Fruit fly (Drosophila melanogaster) whole organism, pupa: ENCODE measurements around the gene tsh.

Experiments used
- CG10348 ChIP-seq: fragments of 200-800 bp; sonication (Bioruptor generic); IDR thresholded peaks from 2 replicates; pipeline ENCODE4 v1.3.6; 2022; ENCODE audit warnings: missing biosample characterization, missing genetic modification characterization
- CG15710 ChIP-seq: fragments of 200-800 bp; sonication (Bioruptor generic); optimal IDR thresholded peaks from 2 replicates; lab custom pipeline; 2018; ENCODE audit warnings: missing biosample characterization, mild to moderate bottlenecking, missing genetic modification characterization, moderate library complexity
- CG32121 ChIP-seq: fragments of 200-800 bp; sonication (Bioruptor generic); IDR thresholded peaks from 2 replicates; pipeline ENCODE4 v1.3.6; 2022; ENCODE audit warnings: missing biosample characterization, missing genetic modification characterization
- EcR ChIP-seq: fragments of 200-800 bp; sonication (Bioruptor generic); optimal IDR thresholded peaks from 3 replicates; lab custom pipeline; 2019; ENCODE audit warnings: missing biosample characterization, missing genetic modification characterization, mild to moderate bottlenecking, moderate library complexity, missing genetic modification reagents
- Ets98B ChIP-seq: fragments of 200-800 bp; sonication (Bioruptor generic); IDR thresholded peaks from 2 replicates; pipeline ENCODE4 v1.3.6; 2022; ENCODE audit warnings: missing biosample characterization, missing genetic modification characterization
- Pif1A ChIP-seq: fragments of 200-800 bp; sonication (Bioruptor generic); optimal IDR thresholded peaks from 3 replicates; lab custom pipeline; 2016; ENCODE audit warnings: missing biosample characterization, missing genetic modification characterization
- fd96Ca ChIP-seq: fragments of 200-800 bp; sonication (Bioruptor generic); IDR thresholded peaks from 3 replicates; pipeline ENCODE4 v1.3.6; 2022; ENCODE audit warnings: missing biosample characterization, missing genetic modification characterization
- gl ChIP-seq: fragments of 200-800 bp; sonication (Bioruptor generic); optimal IDR thresholded peaks from 2 replicates; lab custom pipeline; 2018; ENCODE audit warnings: missing biosample characterization, mild to moderate bottlenecking, missing genetic modification characterization

DNA sequence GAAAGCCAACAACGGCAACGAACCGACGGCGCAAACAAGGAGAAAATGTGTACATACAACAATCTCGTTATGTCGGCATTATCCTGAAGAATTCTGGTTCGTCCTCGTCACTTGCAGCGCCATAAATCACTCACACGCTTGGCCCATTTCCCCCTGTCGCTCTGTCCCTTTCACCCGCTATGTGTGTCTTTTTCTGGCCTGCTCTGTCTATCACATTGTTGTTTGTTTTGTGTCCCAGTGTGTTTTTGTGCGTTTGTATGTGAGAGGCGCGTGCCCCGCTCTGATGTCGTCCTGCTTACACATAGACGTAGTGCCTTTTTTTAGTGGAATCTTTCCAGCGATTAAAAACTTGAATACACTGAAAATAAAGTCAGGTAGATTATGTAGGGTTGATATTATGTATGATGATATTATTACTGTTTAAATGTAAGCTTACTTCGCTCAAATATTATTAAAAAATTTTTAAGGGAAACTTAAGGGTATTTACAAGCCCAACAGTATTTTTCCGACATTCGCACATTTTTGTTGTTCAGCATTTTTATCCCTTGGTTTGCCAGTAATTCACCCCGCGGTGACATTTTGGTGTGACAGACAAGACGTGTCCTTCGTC, 38.8 kb upstream of the tsh start:
- TF ChIP-seq EcR (GFP tag; lab: Kevin White, UChicago), result no peak
- no peak for TF ChIP-seq Ets98B (GFP tag; lab: Robert Waterston, UW)
- no peak for TF ChIP-seq CG10348
- no peak for TF ChIP-seq CG15710
- TF ChIP-seq fd96Ca (GFP tag; lab: Robert Waterston, UW), result no peak
- TF ChIP-seq gl (tag; lab: Kevin White, UChicago), result no peak
- no peak for TF ChIP-seq CG32121
- no peak for TF ChIP-seq Pif1A (GFP tag; lab: Kevin White, UChicago)
